Fruit fly (Drosophila melanogaster): Measurements from ENCODE around the gene CG15563.
A peak's percentile ranks its signal among the peaks of the same experiment; 100 is the strongest.

Gene CG15563

DNA sequence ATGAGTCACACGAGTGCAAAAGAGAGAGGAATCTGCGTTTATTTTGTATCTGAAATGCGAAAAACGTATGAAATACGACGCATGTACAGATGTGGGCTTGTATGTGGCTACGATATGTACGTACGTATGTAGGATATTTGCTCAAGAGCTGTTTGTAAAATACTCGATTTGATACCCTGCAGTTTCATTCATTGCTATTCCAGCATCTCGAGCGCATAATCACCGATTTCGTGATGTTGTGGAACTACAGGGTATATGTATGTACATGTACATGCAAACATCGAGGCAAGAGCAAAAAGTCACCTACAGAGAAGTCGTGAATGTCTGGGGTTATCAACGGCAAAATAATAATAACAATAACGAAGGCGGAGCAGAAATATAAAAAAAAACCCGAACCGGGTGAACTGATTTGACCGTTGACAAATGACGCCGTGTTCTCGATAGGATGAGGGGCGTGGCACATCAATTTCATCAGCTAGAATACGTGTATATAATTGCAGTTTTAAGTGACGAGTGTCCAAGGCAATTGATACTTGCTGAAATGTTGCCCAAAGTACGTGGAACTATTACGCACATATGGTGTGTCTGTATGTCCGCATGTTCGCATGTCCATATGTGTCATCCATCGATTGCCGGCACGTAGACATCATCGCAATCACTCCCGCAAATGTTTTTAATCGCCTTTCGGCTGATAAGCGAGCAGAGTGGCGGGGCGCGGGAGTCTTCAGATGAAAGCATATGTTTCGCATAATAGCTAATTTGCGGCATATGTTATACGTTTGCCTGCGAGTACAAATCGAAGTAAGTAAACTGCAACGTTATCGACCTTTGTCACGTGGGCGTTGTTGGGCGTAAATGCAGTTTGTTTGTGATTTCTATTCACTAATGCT is 7.9 kb downstream of the CG15563 start (continued):
- TF ChIP-seq CG1647 (GFP tag; optimal IDR thresholded peaks at IDR 0.05) (no peak), D19B (GFP tag; optimal IDR thresholded peaks at IDR 0.05) (peak; percentile 87)

DNA sequence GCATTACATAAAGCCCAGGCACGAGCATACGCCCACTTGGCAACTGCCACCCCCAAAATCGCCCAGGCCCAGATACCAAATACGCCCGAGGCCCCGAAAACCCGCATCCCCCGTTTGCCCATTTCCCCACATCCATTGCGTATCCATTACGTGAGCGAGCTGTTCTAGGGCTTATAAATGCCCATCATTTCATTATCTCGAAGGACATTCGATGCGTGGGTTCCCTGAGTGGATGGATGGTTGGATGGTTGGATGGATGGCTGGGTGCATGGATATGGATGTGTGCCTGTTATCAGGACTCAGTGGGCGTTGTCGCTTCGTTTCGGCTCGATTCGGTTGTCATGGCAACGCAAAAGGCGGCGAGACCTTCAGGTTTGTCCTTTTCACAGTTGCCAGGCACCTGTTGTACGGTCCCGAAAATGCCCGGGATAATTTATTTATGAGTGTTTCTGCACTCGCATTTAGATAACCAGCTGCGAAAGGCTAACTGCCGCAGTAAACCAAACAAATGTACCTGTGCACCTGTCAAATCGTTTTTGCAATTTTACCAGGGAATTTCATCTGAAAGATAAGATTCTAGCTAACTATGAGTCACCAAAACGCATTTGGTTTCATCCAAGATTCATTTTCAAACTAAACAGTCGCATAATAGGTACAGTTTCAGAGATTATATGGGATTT is 9.1 kb downstream of the CG15563 start:
- TF ChIP-seq abd-A (tag; optimal IDR thresholded peaks at IDR 0.05) (peak; percentile 98), Deaf1 (tag; optimal IDR thresholded peaks at IDR 0.05) (peak; percentile 8), amos (GFP tag; IDR thresholded peaks at IDR 0.05; ENCODE audit: partially characterized antibody) (peak; percentile 21; the same call in 1 of the 2 replicates), mam (GFP tag; optimal IDR thresholded peaks at IDR 0.05) (no peak), CG4360 (GFP tag; IDR thresholded peaks at IDR 0.05) (0 out of 2 replicates have a peak, but pooled peaks have one; percentile 2), cad (GFP tag; optimal IDR thresholded peaks at IDR 0.05) (peak; percentile 78), Med (GFP tag) (peak; percentile 23), CG16779 (GFP tag; IDR thresholded peaks at IDR 0.05) (peak; percentile 9; the same call in 1 of the 2 replicates), nau (GFP tag; optimal IDR thresholded peaks at IDR 0.05) (no peak), trh (GFP tag; optimal IDR thresholded peaks at IDR 0.05) (no peak), tx (GFP tag; optimal IDR thresholded peaks at IDR 0.05) (no peak), Rfx (GFP tag; IDR thresholded peaks at IDR 0.05) (peak; percentile 57; the same call in 1 of the 2 replicates), CG15479 (GFP tag; optimal IDR thresholded peaks at IDR 0.05) (peak; percentile 77), CG11085 (GFP tag; IDR thresholded peaks at IDR 0.05) (no peak), tup (GFP tag; optimal IDR thresholded peaks at IDR 0.05) (no peak), CG8281 (tag; optimal IDR thresholded peaks at IDR 0.05) (peak; percentile 26), CG4707 (GFP tag; optimal IDR thresholded peaks at IDR 0.05) (no peak), CG13894 (tag; optimal IDR thresholded peaks at IDR 0.05) (peak; percentile 93), Hey (tag; optimal IDR thresholded peaks at IDR 0.05) (peak; percentile 33), scrt (GFP tag; optimal IDR thresholded peaks at IDR 0.05) (peak; percentile 89), zen (tag; optimal IDR thresholded peaks at IDR 0.05) (peak; percentile 62), CG5180 (GFP tag; optimal IDR thresholded peaks at IDR 0.05) (no peak), chinmo (GFP tag; IDR thresholded peaks at IDR 0.05; ENCODE audit: partially characterized antibody) (0 out of 4 replicates have a peak, but pooled peaks have one; percentile 3)

DNA sequence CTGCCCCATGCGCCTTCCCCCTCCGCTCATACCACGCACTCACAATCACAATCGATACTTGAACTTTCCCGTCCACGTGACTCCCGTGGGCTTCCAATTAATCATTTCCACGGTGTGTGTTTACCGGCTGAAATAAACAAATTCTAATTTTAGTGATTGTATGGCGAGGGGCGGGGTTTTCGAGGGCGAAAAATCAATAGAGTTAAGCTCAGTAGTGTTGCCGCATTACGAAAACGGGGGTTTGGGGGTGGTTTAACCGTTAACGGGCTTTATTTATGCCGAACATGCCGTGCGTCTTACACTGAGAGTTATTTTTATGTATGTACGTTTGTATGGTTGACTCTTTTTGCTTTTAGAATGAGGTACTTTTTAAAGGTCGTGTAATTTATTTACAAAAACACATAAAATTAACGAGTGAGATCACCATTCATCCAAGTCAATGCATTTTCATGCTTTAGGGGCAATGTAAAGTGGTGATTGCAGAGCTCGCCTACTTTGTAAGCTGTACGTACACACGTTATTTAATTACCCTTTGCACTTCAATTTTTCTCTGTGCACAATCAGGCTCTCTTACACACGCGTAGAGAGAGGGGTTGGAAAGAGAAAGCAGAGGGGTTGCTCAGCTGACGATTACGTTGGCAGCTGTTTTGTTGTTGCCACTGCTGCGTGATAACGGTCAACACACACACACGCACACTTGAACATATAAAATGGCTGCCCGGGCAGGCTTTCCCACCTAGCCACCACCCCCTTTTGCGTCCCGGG is 9.8 kb downstream of the CG15563 start:
- TF ChIP-seq CG13287 (GFP tag; IDR thresholded peaks at IDR 0.05; ENCODE audit: partially characterized antibody) (no peak), CG2116 (GFP tag; optimal IDR thresholded peaks at IDR 0.05) (peak; percentile 28), bowl (GFP tag; IDR thresholded peaks at IDR 0.05) (no peak), Atf-2 (GFP tag; optimal IDR thresholded peaks at IDR 0.05) (peak; percentile 83), CG1602 (GFP tag; optimal IDR thresholded peaks at IDR 0.05) (peak; percentile 73), CG17612 (GFP tag; IDR thresholded peaks at IDR 0.05) (no peak), CG1647 (GFP tag; optimal IDR thresholded peaks at IDR 0.05) (peak; percentile 62), cato (GFP tag; optimal IDR thresholded peaks at IDR 0.05; ENCODE audit: borderline replicate concordance) (peak; percentile 53), yki (optimal IDR thresholded peaks at IDR 0.05) (no peak), H15 (GFP tag; IDR thresholded peaks at IDR 0.05) (no peak), CG7786 (GFP tag; optimal IDR thresholded peaks at IDR 0.05) (peak; percentile 89), CG8924 (tag; optimal IDR thresholded peaks at IDR 0.05) (peak; percentile 87), ac (GFP tag; optimal IDR thresholded peaks at IDR 0.05) (peak; percentile 77), CG7271 (tag; optimal IDR thresholded peaks at IDR 0.05) (no peak), abd-A (tag; optimal IDR thresholded peaks at IDR 0.05) (no peak), ranshi (GFP tag; IDR thresholded peaks at IDR 0.05) (no peak), CG12744 (GFP tag; optimal IDR thresholded peaks at IDR 0.05) (peak; percentile 77), croc (GFP tag; conservative IDR thresholded peaks at IDR 0.05) (peak; percentile 56; the same call in 2 of the 3 replicates), Spps (tag; optimal IDR thresholded peaks at IDR 0.05) (peak; percentile 65), CG8359 (GFP tag; optimal IDR thresholded peaks at IDR 0.05; ENCODE audit: borderline replicate concordance) (peak; percentile 64), ara (GFP tag; IDR thresholded peaks at IDR 0.05) (no peak)

All from whole organism, embryonic.